Worm (Caenorhabditis elegans): ENCODE results near the gene lgc-33.

The lgc-33 gene

ce11 chrIV:845198-845597 lies at the start of gene lgc-33:
TSS of gene lgc-33 (plus strand) at chrIV:845498.
- TF ChIP-seq lin-15B (tag; optimal IDR thresholded peaks at IDR 0.05) (no peak), nhr-12 (tag; optimal IDR thresholded peaks at IDR 0.05) (no peak), ceh-16 (tag; optimal IDR thresholded peaks at IDR 0.05) (no peak), unc-39 (tag; optimal IDR thresholded peaks at IDR 0.05) (no peak), nhr-23 (tag; optimal IDR thresholded peaks at IDR 0.05) (no peak), R02D3.7 (tag; optimal IDR thresholded peaks at IDR 0.05) (no peak), nhr-28 (tag; optimal IDR thresholded peaks at IDR 0.05) (no peak), ceh-28 (tag; optimal IDR thresholded peaks at IDR 0.05) (no peak), mdl-1 (tag; optimal IDR thresholded peaks at IDR 0.05) (no peak), pqm-1 (tag; optimal IDR thresholded peaks at IDR 0.05) (no peak), lsy-12 (tag; optimal IDR thresholded peaks at IDR 0.05) (no peak), nhr-67 (tag; optimal IDR thresholded peaks at IDR 0.05) (no peak), nhr-43 (tag; optimal IDR thresholded peaks at IDR 0.05; ENCODE audit: poor library complexity, severe bottlenecking) (no peak)

- TF ChIP-seq daf-12 (tag; optimal IDR thresholded peaks at IDR 0.05) (no peak), nfya-1 (tag; optimal IDR thresholded peaks at IDR 0.05; ENCODE audit: insufficient read depth) (peak; percentile 28), ama-1 (optimal IDR thresholded peaks at IDR 0.05) (no peak), egl-27 (tag; optimal IDR thresholded peaks at IDR 0.05) (no peak), mdl-1 (tag; optimal IDR thresholded peaks at IDR 0.05) (no peak), sea-2 (GFP tag; optimal IDR thresholded peaks at IDR 0.05) (no peak), nhr-43 (tag; optimal IDR thresholded peaks at IDR 0.05; ENCODE audit: poor library complexity, severe bottlenecking) (no peak), lin-39 (tag; optimal IDR thresholded peaks at IDR 0.05) (no peak), ztf-11 (tag; optimal IDR thresholded peaks at IDR 0.05) (no peak), nhr-12 (tag; optimal IDR thresholded peaks at IDR 0.05) (no peak), lin-15B (tag; optimal IDR thresholded peaks at IDR 0.05) (peak; percentile 92), fos-1 (tag; optimal IDR thresholded peaks at IDR 0.05) (no peak), skn-1 (tag; optimal IDR thresholded peaks at IDR 0.05) (peak; percentile 61), nhr-25 (tag; optimal IDR thresholded peaks at IDR 0.05) (no peak), ceh-16 (tag; optimal IDR thresholded peaks at IDR 0.05) (no peak), nhr-11 (tag; optimal IDR thresholded peaks at IDR 0.05) (no peak), nhr-237 (tag; optimal IDR thresholded peaks at IDR 0.05) (no peak), R02D3.7 (tag; optimal IDR thresholded peaks at IDR 0.05) (no peak), snpc-4 (tag; optimal IDR thresholded peaks at IDR 0.05) (peak; percentile 2), unc-39 (tag; optimal IDR thresholded peaks at IDR 0.05) (no peak), elt-1 (tag; optimal IDR thresholded peaks at IDR 0.05) (peak; percentile 81), ZK546.5 (tag; optimal IDR thresholded peaks at IDR 0.05) (no peak), elt-2 (tag; optimal IDR thresholded peaks at IDR 0.05) (peak; percentile 41), nhr-28 (tag; optimal IDR thresholded peaks at IDR 0.05) (no peak), eor-1 (tag; optimal IDR thresholded peaks at IDR 0.05) (peak in 1 of 2 experiments; percentile 10), fkh-10 (GFP tag; optimal IDR thresholded peaks at IDR 0.05) (no peak), lsy-12 (tag; optimal IDR thresholded peaks at IDR 0.05) (peak; percentile 75), fkh-2 (tag; optimal IDR thresholded peaks at IDR 0.05) (no peak), nhr-77 (tag; optimal IDR thresholded peaks at IDR 0.05) (no peak), zag-1 (tag; optimal IDR thresholded peaks at IDR 0.05) (no peak), pha-4 (tag; optimal IDR thresholded peaks at IDR 0.05) (peak; percentile 74), nhr-23 (tag; optimal IDR thresholded peaks at IDR 0.05) (peak; percentile 73), ceh-9 (tag; optimal IDR thresholded peaks at IDR 0.05) (no peak), nhr-76 (tag; optimal IDR thresholded peaks at IDR 0.05) (no peak), nhr-67 (tag; optimal IDR thresholded peaks at IDR 0.05) (no peak), elt-3 (tag; optimal IDR thresholded peaks at IDR 0.05) (no peak), pqm-1 (tag; optimal IDR thresholded peaks at IDR 0.05) (peak; percentile 20), egl-5 (tag; optimal IDR thresholded peaks at IDR 0.05) (no peak), jun-1 (tag; optimal IDR thresholded peaks at IDR 0.05) (no peak), ceh-28 (tag; optimal IDR thresholded peaks at IDR 0.05) (no peak), unc-62 (GFP tag; optimal IDR thresholded peaks at IDR 0.05) (no peak), hmg-11 (tag; optimal IDR thresholded peaks at IDR 0.05) (peak; percentile 75)
Measured at ce11 chrIV:796521-797073, 48.7 kb upstream of the lgc-33 start, which contains the start of the genes F56B3.11 and ech-5. TSS of gene F56B3.11 (minus strand) at chrIV:796571. TSS of gene ech-5 (plus strand) at chrIV:797023.

Measured in whole organism, L3 larva.